Fruit fly (Drosophila melanogaster): ENCODE results near the gene Pitslre.

Gene Pitslre

DNA sequence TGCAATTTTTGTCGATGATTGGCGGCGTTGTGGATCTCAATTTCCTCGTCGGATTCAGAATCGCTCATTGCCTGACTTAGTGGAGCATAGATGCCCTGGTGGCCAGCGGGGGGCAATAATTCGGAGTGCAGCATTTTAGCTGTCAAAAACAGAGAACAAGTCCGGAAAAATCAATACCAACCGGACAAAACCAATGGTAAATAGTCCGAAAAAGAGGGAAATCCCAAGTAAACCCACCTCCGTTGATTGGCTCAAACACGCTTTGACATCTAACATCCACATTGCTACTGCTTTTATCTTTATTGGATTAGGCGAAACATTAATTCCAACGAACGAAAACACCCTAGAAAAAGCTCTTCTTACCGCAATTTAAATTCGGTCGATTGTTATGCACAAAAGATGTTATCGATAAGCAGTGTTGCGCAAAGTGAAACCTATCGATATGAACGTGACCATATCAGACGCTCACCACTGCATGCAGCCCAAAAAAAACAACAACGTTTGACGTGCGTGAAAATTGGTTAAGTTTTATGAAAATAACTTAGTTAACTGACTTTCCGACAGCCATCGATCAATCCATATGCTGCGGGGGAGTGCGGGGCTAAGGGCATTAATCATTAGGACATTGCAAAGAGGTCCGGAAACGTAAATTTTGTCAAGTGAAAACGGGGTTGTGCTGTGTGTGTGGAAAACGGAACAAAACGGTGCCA is 44.5 kb downstream of the Pitslre start, which contains the start of the genes CG3618 and Pka-R1 (continued):
- TF ChIP-seq CG9797 (GFP tag; optimal IDR thresholded peaks at IDR 0.05) (peak; percentile 39), Myb (GFP tag; optimal IDR thresholded peaks at IDR 0.05) (peak; percentile 71), hbn (GFP tag; IDR thresholded peaks at IDR 0.05; ENCODE audit: partially characterized antibody) (no peak), CG5245 (GFP tag; optimal IDR thresholded peaks at IDR 0.05) (no peak), BEAF-32 (GFP tag; optimal IDR thresholded peaks at IDR 0.05) (peak; percentile 84), CG12659 (GFP tag; optimal IDR thresholded peaks at IDR 0.05) (peak; percentile 62), CG34376 (GFP tag; optimal IDR thresholded peaks at IDR 0.05) (peak; percentile 32), gfzf (GFP tag; optimal IDR thresholded peaks at IDR 0.05) (peak; percentile 49), Dp (GFP tag; optimal IDR thresholded peaks at IDR 0.05) (peak; percentile 77), HLH54F (GFP tag; optimal IDR thresholded peaks at IDR 0.05) (no peak), cg (GFP tag; optimal IDR thresholded peaks at IDR 0.05) (peak; percentile 35), CTCF (GFP tag; optimal IDR thresholded peaks at IDR 0.05) (peak; percentile 58), CG7987 (GFP tag; optimal IDR thresholded peaks at IDR 0.05) (peak; percentile 28), ftz-f1 (GFP tag; optimal IDR thresholded peaks at IDR 0.05) (no peak), CG10274 (GFP tag; optimal IDR thresholded peaks at IDR 0.05) (no peak), CG17186 (GFP tag; optimal IDR thresholded peaks at IDR 0.05) (peak; percentile 96), bigmax (GFP tag; optimal IDR thresholded peaks at IDR 0.05) (peak; percentile 63), Six4 (GFP tag; optimal IDR thresholded peaks at IDR 0.05) (no peak), nerfin-2 (GFP tag; IDR thresholded peaks at IDR 0.05; ENCODE audit: partially characterized antibody) (no peak), her (GFP tag; optimal IDR thresholded peaks at IDR 0.05) (peak; percentile 24), p53 (GFP tag; optimal IDR thresholded peaks at IDR 0.05) (peak; percentile 0), CG2116 (GFP tag; optimal IDR thresholded peaks at IDR 0.05) (peak; percentile 94), CG10267 (tag; optimal IDR thresholded peaks at IDR 0.05) (peak; percentile 85), CG17829 (tag; optimal IDR thresholded peaks at IDR 0.05) (peak; percentile 22), Med (GFP tag) (no peak), CG9932 (GFP tag; IDR thresholded peaks at IDR 0.05) (no peak), pzg (GFP tag; optimal IDR thresholded peaks at IDR 0.05) (peak; percentile 73), Dek (tag; optimal IDR thresholded peaks at IDR 0.05) (no peak), tio (GFP tag; optimal IDR thresholded peaks at IDR 0.05) (no peak), nmo (GFP tag; optimal IDR thresholded peaks at IDR 0.05) (peak; percentile 3), MESR4 (GFP tag; optimal IDR thresholded peaks at IDR 0.05) (peak; percentile 83), sna (GFP tag; IDR thresholded peaks at IDR 0.05; ENCODE audit: partially characterized antibody) (no peak), CG3995 (GFP tag; optimal IDR thresholded peaks at IDR 0.05) (peak; percentile 49), CG13894 (tag; optimal IDR thresholded peaks at IDR 0.05) (no peak), Dad (GFP tag; optimal IDR thresholded peaks at IDR 0.05) (no peak), Ets97D (GFP tag; optimal IDR thresholded peaks at IDR 0.05) (peak; percentile 37), Ssrp (tag; optimal IDR thresholded peaks at IDR 0.05) (no peak), ewg (GFP tag; optimal IDR thresholded peaks at IDR 0.05) (peak; percentile 1), CG42726 (GFP tag; IDR thresholded peaks at IDR 0.05; ENCODE audit: partially characterized antibody) (no peak), HLHmδ (GFP tag; optimal IDR thresholded peaks at IDR 0.05) (no peak), HmgZ (tag; optimal IDR thresholded peaks at IDR 0.05) (peak; percentile 57), sens (GFP tag) (peak; percentile 30), CG31365 (tag; optimal IDR thresholded peaks at IDR 0.05) (no peak)

Measured in whole organism, embryonic.